Worm (Caenorhabditis elegans) whole organism, L4 larva: Measurements from ENCODE around the gene coh-3.

ENCODE experiments used
- dve-1 ChIP-seq: sonication (generic microtip); optimal IDR thresholded peaks from 2 replicates; lab custom pipeline; 2017; ENCODE audit warnings: antibody characterized with exemption, mild to moderate bottlenecking, missing genetic modification characterization, missing compliant biosample characterization; ENCODE audit not compliant: insufficient read depth
- lim-7 ChIP-seq: fragments of 200-800 bp; sonication (Bioruptor generic); IDR thresholded peaks from 2 replicates; pipeline ENCODE4 v1.3.6; 2022; ENCODE audit warnings: missing genetic modification characterization, missing compliant biosample characterization
- lin-13 ChIP-seq: fragments of 150-350 bp; optimal IDR thresholded peaks from 2 replicates; lab custom pipeline; 2014; ENCODE audit warnings: missing biosample characterization, missing genetic modification reagents, missing genetic modification characterization
- nhr-237 ChIP-seq: sonication (generic microtip); optimal IDR thresholded peaks from 2 replicates; lab custom pipeline; 2017; ENCODE audit warnings: missing biosample characterization, missing genetic modification characterization
- nhr-28 ChIP-seq: fragments of 150-350 bp; optimal IDR thresholded peaks from 2 replicates; lab custom pipeline; 2014; ENCODE audit warnings: missing biosample characterization, missing genetic modification characterization
- skn-1 ChIP-seq: fragments of 150-350 bp; optimal IDR thresholded peaks from 2 replicates; lab custom pipeline; 2014; ENCODE audit warnings: missing biosample characterization, missing genetic modification characterization
- snpc-4 ChIP-seq: fragments of 150-350 bp; optimal IDR thresholded peaks from 2 replicates; lab custom pipeline; 2014; ENCODE audit warnings: missing biosample characterization, missing genetic modification characterization

ce11 chrV:14424958-14425492 lies 32.2 kb upstream of the coh-3 start, which contains the start of gene rrsr-1:
- no peak for TF ChIP-seq lim-7 (GFP tag; lab: Robert Waterston, UW)
- peak; percentile 18 for TF ChIP-seq lin-13
- TF ChIP-seq dve-1 (tag; lab: Kevin White, UChicago): no peak
- TF ChIP-seq nhr-237 (tag; lab: Kevin White, UChicago): no peak
- TF ChIP-seq nhr-28 (tag; lab: Kevin White, UChicago): no peak
- no peak for TF ChIP-seq skn-1 (tag; lab: Kevin White, UChicago)
- no peak for TF ChIP-seq snpc-4 (tag; lab: Kevin White, UChicago)
